Fruit fly (Drosophila melanogaster) whole organism, embryonic: ENCODE measurements around the gene ari-1.
A peak's percentile ranks its signal among the peaks of the same experiment; 100 is the strongest.

Experiments
- Abd-B ChIP-seq: fragments of 200-800 bp; sonication (Bioruptor generic); optimal IDR thresholded peaks from 2 replicates; lab custom pipeline; 2018; ENCODE audit warnings: missing biosample characterization, mild to moderate bottlenecking, missing genetic modification characterization, moderate library complexity
- CG10366 ChIP-seq: fragments of 200-800 bp; sonication (Bioruptor generic); IDR thresholded peaks from 2 replicates; pipeline ENCODE4 v1.3.6; 2022; ENCODE audit warnings: missing biosample characterization, missing genetic modification characterization
- CG11456 ChIP-seq: fragments of 200-800 bp; sonication (Bioruptor generic); IDR thresholded peaks from 3 replicates; pipeline ENCODE4 v1.3.6; 2022; ENCODE audit warnings: missing biosample characterization, missing genetic modification characterization
- CG12071 ChIP-seq: fragments of 200-800 bp; sonication (Bioruptor generic); optimal IDR thresholded peaks from 3 replicates; lab custom pipeline; 2018; ENCODE audit warnings: missing biosample characterization, mild to moderate bottlenecking, missing genetic modification characterization
- CG1233 ChIP-seq: fragments of 200-800 bp; sonication (Bioruptor generic); optimal IDR thresholded peaks from 4 replicates; lab custom pipeline; 2018; ENCODE audit warnings: missing biosample characterization, mild to moderate bottlenecking, missing genetic modification characterization
- CG13123 ChIP-seq: fragments of 200-800 bp; sonication (Bioruptor generic); optimal IDR thresholded peaks from 2 replicates; lab custom pipeline; 2016; ENCODE audit warnings: missing biosample characterization, missing genetic modification characterization
- CG16863 ChIP-seq: fragments of 200-800 bp; sonication (Bioruptor generic); optimal IDR thresholded peaks from 3 replicates; lab custom pipeline; 2016; ENCODE audit warnings: missing biosample characterization, missing genetic modification characterization
- CG17186 ChIP-seq: fragments of 200-800 bp; sonication (Bioruptor generic); optimal IDR thresholded peaks from 3 replicates; lab custom pipeline; 2017; ENCODE audit warnings: missing biosample characterization, missing genetic modification reagents, missing genetic modification characterization
- CG17612 ChIP-seq: fragments of 200-800 bp; sonication (Bioruptor generic); IDR thresholded peaks from 2 replicates; pipeline ENCODE4 v1.3.6; 2022; ENCODE audit warnings: missing biosample characterization, missing genetic modification characterization
- CG2116 ChIP-seq: fragments of 200-800 bp; sonication (Bioruptor generic); optimal IDR thresholded peaks from 3 replicates; lab custom pipeline; 2018; ENCODE audit warnings: missing biosample characterization, mild to moderate bottlenecking, missing genetic modification characterization
- CG2712 ChIP-seq: fragments of 200-800 bp; optimal IDR thresholded peaks from 3 replicates; lab custom pipeline; 2019; ENCODE audit warnings: missing biosample characterization, mild to moderate bottlenecking, missing genetic modification characterization, moderate library complexity
- CG30020 ChIP-seq: fragments of 200-800 bp; optimal IDR thresholded peaks from 2 replicates; lab custom pipeline; 2019; ENCODE audit warnings: missing biosample characterization, mild to moderate bottlenecking, missing genetic modification characterization, moderate library complexity
- CG33557 ChIP-seq: fragments of 200-800 bp; sonication (Bioruptor generic); optimal IDR thresholded peaks from 2 replicates; lab custom pipeline; 2019; ENCODE audit warnings: missing biosample characterization, mild to moderate bottlenecking, missing genetic modification characterization, moderate library complexity
- CG34422 ChIP-seq: fragments of 200-800 bp; sonication (Bioruptor generic); IDR thresholded peaks from 3 replicates; pipeline ENCODE4 v1.3.6; 2022; ENCODE audit warnings: missing biosample characterization, missing genetic modification characterization
- CG42726 ChIP-seq: fragments of 200-800 bp; sonication (Bioruptor generic); IDR thresholded peaks from 2 replicates; pipeline ENCODE4 v1.3.6; 2022; ENCODE audit warnings: missing biosample characterization, missing genetic modification characterization; ENCODE audit not compliant: partially characterized antibody
- CG43689 ChIP-seq: fragments of 200-800 bp; sonication (Bioruptor generic); IDR thresholded peaks from 2 replicates; pipeline ENCODE4 v1.3.6; 2022; ENCODE audit warnings: missing biosample characterization, missing genetic modification characterization
- CG6272 ChIP-seq: fragments of 200-800 bp; sonication (Bioruptor generic); IDR thresholded peaks from 2 replicates; pipeline ENCODE4 v1.3.6; 2022; ENCODE audit warnings: missing biosample characterization, missing genetic modification characterization
- CG7745 ChIP-seq: fragments of 200-800 bp; sonication (Bioruptor generic); optimal IDR thresholded peaks from 2 replicates; lab custom pipeline; 2018; ENCODE audit warnings: missing biosample characterization, mild to moderate bottlenecking, missing genetic modification characterization, moderate library complexity
- CG7963 ChIP-seq: fragments of 200-800 bp; sonication (Bioruptor generic); IDR thresholded peaks from 3 replicates; pipeline ENCODE4 v1.3.6; 2022; ENCODE audit warnings: missing biosample characterization, missing genetic modification characterization; ENCODE audit not compliant: partially characterized antibody
- CG8089 ChIP-seq: fragments of 200-800 bp; sonication (Bioruptor generic); optimal IDR thresholded peaks from 3 replicates; lab custom pipeline; 2016; ENCODE audit warnings: missing biosample characterization, missing genetic modification characterization
- CG9609 ChIP-seq: fragments of 200-800 bp; sonication (Bioruptor generic); optimal IDR thresholded peaks from 3 replicates; lab custom pipeline; 2016; ENCODE audit warnings: missing biosample characterization, missing genetic modification characterization
- CHES-1-like ChIP-seq: fragments of 200-800 bp; sonication (Bioruptor generic); optimal IDR thresholded peaks from 2 replicates; lab custom pipeline; 2016; ENCODE audit warnings: missing biosample characterization, missing genetic modification characterization
- CTCF ChIP-seq: fragments of 200-800 bp; sonication (Bioruptor generic); optimal IDR thresholded peaks from 2 replicates; lab custom pipeline; 2017; ENCODE audit warnings: missing biosample characterization, mild to moderate bottlenecking, missing genetic modification characterization, moderate library complexity
- CoRest ChIP-seq: fragments of 200-800 bp; sonication (Bioruptor generic); optimal IDR thresholded peaks from 3 replicates; lab custom pipeline; 2018; ENCODE audit warnings: missing biosample characterization, mild to moderate bottlenecking, missing genetic modification characterization, moderate library complexity
- CrebB ChIP-seq: fragments of 200-800 bp; sonication (Bioruptor generic); optimal IDR thresholded peaks from 3 replicates; lab custom pipeline; 2018; ENCODE audit warnings: missing biosample characterization, mild to moderate bottlenecking, missing genetic modification characterization
- Dbx ChIP-seq: fragments of 200-800 bp; sonication (Bioruptor generic); IDR thresholded peaks from 3 replicates; pipeline ENCODE4 v1.3.6; 2022; ENCODE audit warnings: missing biosample characterization, missing genetic modification characterization
- Deaf1 ChIP-seq: fragments of 200-800 bp; optimal IDR thresholded peaks from 3 replicates; lab custom pipeline; 2019; ENCODE audit warnings: missing biosample characterization, mild to moderate bottlenecking, missing genetic modification characterization, moderate library complexity
- Doc3 ChIP-seq: fragments of 200-800 bp; sonication (Bioruptor generic); IDR thresholded peaks from 3 replicates; pipeline ENCODE4 v1.3.6; 2022; ENCODE audit warnings: missing biosample characterization, missing genetic modification characterization; ENCODE audit not compliant: partially characterized antibody
- E2f2 ChIP-seq: fragments of 200-800 bp; sonication (Bioruptor generic); IDR thresholded peaks from 2 replicates; pipeline ENCODE4 v1.3.6; 2022; ENCODE audit warnings: missing biosample characterization, missing genetic modification characterization
- GATAe ChIP-seq: fragments of 200-800 bp; sonication (Bioruptor generic); conservative IDR thresholded peaks from 2 replicates; pipeline ENCODE4 v1.3.6; 2022; ENCODE audit warnings: missing biosample characterization, missing genetic modification characterization
- Hr39 ChIP-seq: fragments of >200 bp; optimal IDR thresholded peaks from 2 replicates; lab custom pipeline; 2017
- NC2β ChIP-seq: fragments of 200-800 bp; sonication (Bioruptor generic); optimal IDR thresholded peaks from 2 replicates; lab custom pipeline; 2016; ENCODE audit warnings: missing biosample characterization, missing genetic modification characterization
- Pdp1 ChIP-seq, 2 experiments: fragments of 200-800 bp; sonication (Bioruptor generic); optimal IDR thresholded peaks; 3 replicates each; lab custom pipeline; 2016; ENCODE audit warnings: missing biosample characterization in 2 of 2, missing genetic modification characterization in 2 of 2, mild to moderate bottlenecking in 1 of 2, moderate library complexity in 1 of 2
- Rx ChIP-seq: fragments of 200-800 bp; sonication (Bioruptor generic); IDR thresholded peaks from 2 replicates; pipeline ENCODE4 v1.3.6; 2022; ENCODE audit warnings: missing biosample characterization, missing genetic modification characterization
- Sin3A ChIP-seq: fragments of >200 bp; optimal IDR thresholded peaks from 2 replicates; lab custom pipeline; 2018
- Xrp1 ChIP-seq: fragments of 200-800 bp; sonication (Bioruptor generic); IDR thresholded peaks from 2 replicates; pipeline ENCODE4 v1.3.6; 2022; ENCODE audit warnings: missing biosample characterization, missing genetic modification characterization
- chinmo ChIP-seq: fragments of 200-800 bp; sonication (Bioruptor generic); IDR thresholded peaks from 4 replicates; pipeline ENCODE4 v1.3.6; 2022; ENCODE audit warnings: missing biosample characterization, missing genetic modification characterization; ENCODE audit not compliant: partially characterized antibody
- corto ChIP-seq: fragments of 200-800 bp; sonication (Bioruptor generic); optimal IDR thresholded peaks from 2 replicates; lab custom pipeline; 2016; ENCODE audit warnings: missing biosample characterization, mild to moderate bottlenecking, missing genetic modification characterization, moderate library complexity
- ftz-f1 ChIP-seq: fragments of 200-800 bp; sonication (Bioruptor generic); optimal IDR thresholded peaks from 2 replicates; lab custom pipeline; 2016; ENCODE audit warnings: missing biosample characterization, missing genetic modification characterization
- gfzf ChIP-seq: fragments of 200-800 bp; sonication (Bioruptor generic); optimal IDR thresholded peaks from 2 replicates; lab custom pipeline; 2016; ENCODE audit warnings: missing biosample characterization, mild to moderate bottlenecking, missing genetic modification characterization, moderate library complexity
- her ChIP-seq: fragments of 200-800 bp; sonication (Bioruptor generic); optimal IDR thresholded peaks from 2 replicates; lab custom pipeline; 2016; ENCODE audit warnings: missing biosample characterization, missing genetic modification characterization
- hkb ChIP-seq, 2 experiments: fragments of 200-800 bp in 1 of 2; fragments of >200 bp in 1 of 2; sonication (Bioruptor generic) in 1 of 2; IDR thresholded peaks in 1 of 2; optimal IDR thresholded peaks in 1 of 2; 2 replicates each; pipeline versions ENCODE4 v1.3.6 to Lab custom; 2017 to 2022; ENCODE audit warnings: missing biosample characterization in 1 of 2, missing genetic modification characterization in 1 of 2
- mld ChIP-seq: fragments of 200-800 bp; sonication (Bioruptor generic); IDR thresholded peaks from 3 replicates; pipeline ENCODE4 v1.3.6; 2022; ENCODE audit warnings: missing biosample characterization, missing genetic modification characterization; ENCODE audit not compliant: partially characterized antibody
- oc ChIP-seq: fragments of 200-800 bp; sonication (Bioruptor generic); optimal IDR thresholded peaks from 2 replicates; lab custom pipeline; 2018; ENCODE audit warnings: missing biosample characterization, mild to moderate bottlenecking, missing genetic modification characterization, moderate library complexity
- peb ChIP-seq: fragments of 200-800 bp; sonication (Bioruptor generic); IDR thresholded peaks from 2 replicates; pipeline ENCODE4 v1.3.6; 2022; ENCODE audit warnings: missing biosample characterization, missing genetic modification characterization
- pzg ChIP-seq: fragments of 200-800 bp; sonication (Bioruptor generic); optimal IDR thresholded peaks from 3 replicates; lab custom pipeline; 2018; ENCODE audit warnings: missing biosample characterization, mild to moderate bottlenecking, missing genetic modification characterization, moderate library complexity
- run ChIP-seq: fragments of 200-800 bp; sonication (Bioruptor generic); optimal IDR thresholded peaks from 3 replicates; lab custom pipeline; 2018; ENCODE audit warnings: missing biosample characterization, mild to moderate bottlenecking, missing genetic modification characterization
- schlank ChIP-seq: fragments of 200-800 bp; sonication (Bioruptor generic); optimal IDR thresholded peaks from 2 replicates; lab custom pipeline; 2018; ENCODE audit warnings: missing biosample characterization, mild to moderate bottlenecking, missing genetic modification characterization
- sd ChIP-seq: fragments of 200-800 bp; sonication (Bioruptor generic); optimal IDR thresholded peaks from 3 replicates; lab custom pipeline; 2018; ENCODE audit warnings: missing biosample characterization, mild to moderate bottlenecking, missing genetic modification characterization, moderate library complexity
- slbo ChIP-seq: fragments of 200-800 bp; sonication (Bioruptor generic); IDR thresholded peaks from 2 replicates; pipeline ENCODE4 v1.3.6; 2022; ENCODE audit warnings: missing biosample characterization, missing genetic modification characterization
- tna ChIP-seq: fragments of 200-800 bp; sonication (Bioruptor generic); IDR thresholded peaks from 2 replicates; pipeline ENCODE4 v1.3.6; 2022; ENCODE audit warnings: missing biosample characterization, missing genetic modification characterization; ENCODE audit not compliant: partially characterized antibody
- wdn ChIP-seq: fragments of 200-800 bp; sonication (Bioruptor generic); IDR thresholded peaks from 2 replicates; pipeline ENCODE4 v1.3.6; 2022; ENCODE audit warnings: missing biosample characterization, missing genetic modification characterization

ari-1 gene

DNA sequence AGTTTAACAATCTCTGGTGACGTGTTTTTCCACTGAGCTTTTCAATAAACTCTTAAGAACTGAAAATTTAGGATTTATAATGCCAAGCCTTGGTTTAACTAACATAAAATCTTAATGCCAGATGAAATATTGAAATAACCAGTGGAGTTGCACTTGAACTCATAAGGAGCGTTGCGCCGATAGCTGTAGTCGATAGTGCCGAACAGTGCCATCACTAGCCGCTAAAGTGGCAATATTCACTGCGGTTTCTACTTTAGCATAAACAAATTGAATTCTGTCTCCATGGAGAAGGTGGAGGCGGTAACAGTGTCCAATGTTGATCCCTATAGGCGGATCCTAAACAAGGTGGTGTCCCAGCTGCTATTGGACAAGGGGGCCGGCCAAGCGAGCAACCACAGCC is 35.8 kb downstream of the ari-1 start, which contains the start of gene Taf8 (continued):
- TF ChIP-seq CG7745 (tag; lab: Kevin White, UChicago) (no peak), Deaf1 (tag; lab: Kevin White, UChicago) (no peak), sd (no peak), CG34422 (GFP tag; lab: Robert Waterston, UW) (peak; percentile 43; the same call in 1 of the 3 replicates), CG43689 (GFP tag; lab: Robert Waterston, UW) (no peak), CHES-1-like (GFP tag; lab: Kevin White, UChicago) (no peak), Dbx (no peak), Hr39 (no peak), schlank (tag; lab: Kevin White, UChicago) (no peak), CG2116 (GFP tag; lab: Kevin White, UChicago) (no peak), oc (no peak), CG17612 (GFP tag; lab: Robert Waterston, UW) (no peak), Pdp1 (GFP tag; optimal IDR thresholded peaks at IDR 0.05; lab: Kevin White, UChicago) (no peak), CG1233 (no peak), CG13123 (GFP tag; lab: Kevin White, UChicago) (no peak), CoRest (tag; lab: Kevin White, UChicago) (no peak), run (tag; lab: Kevin White, UChicago) (no peak), NC2β (no peak), Xrp1 (GFP tag; lab: Robert Waterston, UW) (no peak), mld (GFP tag; lab: Robert Waterston, UW) (no peak), CG17186 (GFP tag; lab: Kevin White, UChicago) (no peak), gfzf (GFP tag; lab: Kevin White, UChicago) (no peak), CG16863 (GFP tag; lab: Kevin White, UChicago) (no peak), ftz-f1 (GFP tag; lab: Kevin White, UChicago) (no peak), pzg (GFP tag; lab: Kevin White, UChicago) (peak; percentile 29), CG10366 (GFP tag; lab: Robert Waterston, UW) (no peak), wdn (GFP tag; lab: Robert Waterston, UW) (no peak), CrebB (tag; lab: Kevin White, UChicago) (no peak), E2f2 (GFP tag; lab: Robert Waterston, UW) (peak; percentile 21; the same call in 1 of the 2 replicates), corto (GFP tag; lab: Kevin White, UChicago) (no peak), CG12071 (GFP tag; lab: Kevin White, UChicago) (no peak), CG30020 (tag; lab: Kevin White, UChicago) (no peak), CG7963 (GFP tag; lab: Robert Waterston, UW) (peak; percentile 53; the same call in 2 of the 3 replicates), CG2712 (tag; lab: Kevin White, UChicago) (no peak), her (GFP tag; lab: Kevin White, UChicago) (no peak), chinmo (GFP tag; lab: Robert Waterston, UW) (0 out of 4 replicates have a peak, but pooled peaks have one; percentile 51), CG42726 (GFP tag; lab: Robert Waterston, UW) (peak; percentile 60), CG11456 (0 out of 3 replicates have a peak, but pooled peaks have one; percentile 47), CG8089 (GFP tag; lab: Kevin White, UChicago) (no peak), CTCF (GFP tag; lab: Kevin White, UChicago) (no peak), CG33557 (no peak), Doc3 (GFP tag; lab: Robert Waterston, UW) (peak; percentile 32; the same call in 1 of the 3 replicates), hkb (optimal IDR thresholded peaks at IDR 0.05; lab: Kevin White, UChicago) (no peak), hkb (GFP tag; IDR thresholded peaks at IDR 0.05; lab: Robert Waterston, UW) (no peak), tna (GFP tag; lab: Robert Waterston, UW) (peak; percentile 9; the same call in 1 of the 2 replicates), Abd-B (no peak), slbo (peak; percentile 63), CG6272 (GFP tag; lab: Robert Waterston, UW) (0 out of 2 replicates have a peak, but pooled peaks have one; percentile 10), Sin3A (lab: Kevin White, UChicago) (no peak), CG9609 (no peak), Rx (no peak), peb (GFP tag; lab: Robert Waterston, UW) (no peak), GATAe (GFP tag; lab: Robert Waterston, UW) (no peak)
